Worm (Caenorhabditis elegans): Measurements from ENCODE around the gene sre-48.

sre-48 gene

DNA sequence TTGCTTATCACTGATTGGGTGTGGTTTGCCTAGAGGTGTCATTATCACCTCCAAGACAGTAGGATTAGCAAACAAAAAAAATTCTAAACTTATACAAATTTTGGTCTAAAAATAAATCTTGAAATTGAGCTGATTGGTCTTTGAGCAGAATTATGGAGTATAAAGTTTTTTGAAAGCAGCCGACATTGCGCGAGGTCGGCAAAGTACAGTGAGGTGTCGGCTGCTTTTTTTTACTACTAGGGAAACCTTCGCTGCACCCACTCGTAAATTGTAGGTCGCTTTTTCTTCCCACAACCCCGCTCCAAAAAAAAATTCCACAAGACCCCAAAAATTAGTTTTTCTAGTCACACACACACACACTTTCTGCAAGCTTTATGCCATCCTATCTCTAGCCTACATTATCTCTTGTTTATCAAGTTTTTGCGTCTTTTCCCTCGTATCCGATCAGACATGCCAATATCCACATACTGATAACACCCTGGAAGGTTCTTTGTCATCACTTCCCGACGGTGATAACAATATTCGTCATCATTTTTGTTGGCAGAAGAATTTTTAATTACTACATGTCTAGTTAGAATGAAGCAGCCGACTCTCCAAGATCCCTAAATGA lies 24.2 kb upstream of the sre-48 start:
- TF ChIP-seq ceh-28 (tag; optimal IDR thresholded peaks at IDR 0.05): no peak
- peak; percentile 51 for TF ChIP-seq nhr-28 (tag; optimal IDR thresholded peaks at IDR 0.05)
- TF ChIP-seq snpc-4 (tag; optimal IDR thresholded peaks at IDR 0.05): peak; percentile 41
- peak; percentile 12 for TF ChIP-seq hlh-11 (tag; optimal IDR thresholded peaks at IDR 0.05)

DNA sequence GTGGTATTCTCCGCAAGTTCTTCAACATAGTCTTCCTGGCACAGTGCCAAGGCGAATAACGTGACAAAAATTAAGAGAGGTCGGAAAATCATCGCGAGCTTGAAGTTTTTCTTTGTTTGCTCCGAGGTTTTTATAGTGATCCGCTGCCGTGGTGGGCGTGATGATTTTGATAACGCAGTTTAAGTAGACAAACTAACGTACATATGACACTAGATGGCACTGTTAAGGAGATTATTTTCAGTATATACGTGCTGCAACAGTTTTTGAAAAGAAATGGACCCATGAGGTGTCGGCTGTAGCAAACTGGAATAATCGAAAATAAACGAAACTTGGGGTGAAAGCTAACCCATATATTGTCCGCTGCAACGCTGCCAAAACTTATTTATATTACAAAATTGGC lies 22.5 kb upstream of the sre-48 start, which contains the start of gene F01D5.5:
F01D5.5 (minus strand) TSS at position 101 of the 400 bp plus-strand sequence.
- TF ChIP-seq unc-62 (GFP tag; optimal IDR thresholded peaks at IDR 0.05 in 1 of 2) (peak in 1 of 2 experiments; percentile 30), unc-62 (tag; optimal IDR thresholded peaks at IDR 0.05) (no peak), daf-16 (GFP tag; optimal IDR thresholded peaks at IDR 0.05) (no peak), daf-16 (tag; optimal IDR thresholded peaks at IDR 0.05) (peak; percentile 15), nhr-76 (tag; optimal IDR thresholded peaks at IDR 0.05) (no peak), pha-4 (GFP tag; IDR thresholded peaks at IDR 0.05) (no peak), pha-4 (tag; optimal IDR thresholded peaks at IDR 0.05) (no peak)

DNA sequence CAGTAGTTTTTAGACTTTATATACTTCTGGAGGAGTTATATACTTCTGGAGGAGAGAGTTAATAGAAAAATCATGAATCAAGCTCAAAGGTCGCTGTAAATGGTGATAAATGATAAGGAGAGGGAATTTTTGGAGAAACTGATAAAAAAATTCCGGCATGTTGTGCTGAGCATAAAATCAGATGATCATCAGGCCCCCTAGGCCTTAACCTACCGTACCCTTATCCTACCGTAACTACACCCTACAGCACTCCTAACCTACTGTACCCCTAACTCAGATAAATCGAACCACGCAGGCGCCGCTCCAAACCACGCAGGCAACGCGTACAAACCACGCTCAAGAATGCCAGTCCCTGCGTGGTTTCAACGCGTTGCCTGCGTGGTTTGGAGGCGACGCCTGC lies 20.4 kb upstream of the sre-48 start, which contains the start of gene F01D5.3:
F01D5.3 (minus strand) TSS at position 101 of the 400 bp plus-strand sequence.
- TF ChIP-seq nhr-28 (tag; optimal IDR thresholded peaks at IDR 0.05): peak; percentile 7
- peak; percentile 41 for TF ChIP-seq pqm-1 (tag; optimal IDR thresholded peaks at IDR 0.05)

DNA sequence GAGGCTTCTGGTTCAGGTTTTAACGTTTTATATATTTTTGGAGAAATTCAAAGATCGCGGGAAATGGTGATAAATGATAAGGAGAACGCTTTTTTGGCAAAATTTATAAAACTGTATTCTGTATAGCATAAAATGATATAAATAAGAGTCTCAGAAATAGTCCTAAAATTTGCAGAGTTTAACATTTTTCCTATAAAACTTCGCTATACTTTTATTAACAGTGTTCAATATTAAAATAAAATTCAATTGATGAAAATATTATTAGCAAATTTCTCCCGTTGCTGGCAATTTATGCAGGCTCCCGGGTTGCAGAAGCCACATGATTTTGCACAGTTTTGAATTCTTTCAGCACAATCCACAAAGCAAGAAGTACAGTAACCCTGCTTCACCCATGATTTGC lies 19.3 kb upstream of the sre-48 start, which contains the start of gene F01D5.2:
F01D5.2 (minus strand) TSS at position 101 of the 400 bp plus-strand sequence.
- TF ChIP-seq F37D6.2 (tag; optimal IDR thresholded peaks at IDR 0.05) (no peak), ceh-32 (tag; optimal IDR thresholded peaks at IDR 0.05; ENCODE audit: poor library complexity) (no peak), fkh-10 (GFP tag; optimal IDR thresholded peaks at IDR 0.05) (no peak)

DNA sequence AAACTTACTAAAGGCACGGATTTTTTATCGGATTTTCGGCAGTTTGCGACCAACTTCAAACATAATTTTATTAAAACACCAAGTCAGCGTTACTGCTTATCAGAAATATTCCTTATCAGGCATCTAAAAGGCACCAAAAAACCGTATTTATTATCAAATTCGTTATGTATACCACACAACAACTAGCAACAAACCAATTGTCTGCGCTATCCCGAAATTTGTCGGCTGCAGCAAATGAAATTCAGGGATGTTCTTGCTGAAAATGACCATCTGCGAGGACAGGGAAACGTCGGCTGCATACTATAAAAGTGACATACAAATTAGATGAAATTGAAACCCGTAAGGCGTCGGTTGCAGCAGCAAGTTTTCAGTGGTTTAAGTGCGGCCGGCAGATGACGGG lies 18.3 kb upstream of the sre-48 start:
- TF ChIP-seq nhr-28 (tag; optimal IDR thresholded peaks at IDR 0.05) (peak; percentile 1), T26A8.4 (GFP tag; IDR thresholded peaks at IDR 0.05) (no peak), pqm-1 (tag; optimal IDR thresholded peaks at IDR 0.05) (peak; percentile 52), daf-16 (GFP tag; optimal IDR thresholded peaks at IDR 0.05) (no peak), daf-16 (tag; optimal IDR thresholded peaks at IDR 0.05) (peak; percentile 31), madf-9 (GFP tag; conservative IDR thresholded peaks at IDR 0.05) (no peak), nhr-76 (tag; optimal IDR thresholded peaks at IDR 0.05) (no peak), Y48G9A.11 (GFP tag; IDR thresholded peaks at IDR 0.05) (no peak), sdz-12 (GFP tag; optimal IDR thresholded peaks at IDR 0.05) (no peak), dve-1 (tag; optimal IDR thresholded peaks at IDR 0.05; ENCODE audit: insufficient read depth) (peak; percentile 16), unc-62 (GFP tag; optimal IDR thresholded peaks at IDR 0.05 in 1 of 2) (peak in 1 of 2 experiments; percentile 48), unc-62 (tag; optimal IDR thresholded peaks at IDR 0.05) (no peak), daf-19 (GFP tag; conservative IDR thresholded peaks at IDR 0.05) (no peak), nhr-237 (tag; optimal IDR thresholded peaks at IDR 0.05) (no peak), mxl-3 (GFP tag; optimal IDR thresholded peaks at IDR 0.05) (no peak), ZK546.5 (tag; optimal IDR thresholded peaks at IDR 0.05) (no peak), saeg-2 (GFP tag; IDR thresholded peaks at IDR 0.05) (no peak)

DNA sequence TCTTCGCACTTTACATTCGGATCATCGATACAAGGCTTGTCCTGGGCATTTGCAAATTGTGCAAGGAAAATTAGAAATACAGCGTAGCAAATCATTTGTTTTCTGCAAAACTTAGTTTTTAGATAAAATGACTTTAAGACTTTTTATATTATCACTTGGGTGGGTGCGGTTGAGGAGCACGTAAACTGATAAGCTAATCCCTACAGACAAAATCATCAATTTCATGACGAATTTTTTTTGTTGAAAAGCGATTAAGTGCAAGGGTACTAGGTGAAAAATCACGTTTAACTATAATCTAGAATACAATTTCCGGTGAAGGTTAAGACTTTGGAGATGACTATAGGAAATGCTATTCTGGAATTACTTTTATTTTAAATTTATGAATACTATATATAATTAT lies 17.8 kb upstream of the sre-48 start, which contains the start of gene F01D5.1:
F01D5.1 (minus strand) TSS at position 105 of the 400 bp plus-strand sequence.
- TF ChIP-seq ztf-11 (tag; optimal IDR thresholded peaks at IDR 0.05) (no peak), F10B5.3 (tag; optimal IDR thresholded peaks at IDR 0.05) (no peak), snpc-1.2 (GFP tag; IDR thresholded peaks at IDR 0.05) (no peak), dmd-6 (GFP tag; IDR thresholded peaks at IDR 0.05) (peak; percentile 49; the same call in 1 of the 2 replicates), pha-4 (GFP tag; IDR thresholded peaks at IDR 0.05) (no peak), pha-4 (tag; optimal IDR thresholded peaks at IDR 0.05) (no peak), mxl-2 (GFP tag; conservative IDR thresholded peaks at IDR 0.05) (no peak), unc-39 (tag; optimal IDR thresholded peaks at IDR 0.05) (no peak), rbr-2 (tag; optimal IDR thresholded peaks at IDR 0.05) (no peak), nhr-76 (tag; optimal IDR thresholded peaks at IDR 0.05) (no peak), pqm-1 (tag; optimal IDR thresholded peaks at IDR 0.05) (peak; percentile 33), lin-1 (GFP tag; IDR thresholded peaks at IDR 0.05) (0 out of 2 replicates have a peak, but pooled peaks have one; percentile 32)
